Worm (Caenorhabditis elegans) whole organism, young adult: Measurements from ENCODE around the gene B0250.5.

Experiments used
- attf-6 ChIP-seq: fragments of 200-800 bp; sonication (Bioruptor generic); IDR thresholded peaks from 2 replicates; pipeline ENCODE4 v1.3.6; 2022; ENCODE audit warnings: missing genetic modification reagents, missing genetic modification characterization, missing compliant biosample characterization
- bed-2 ChIP-seq: fragments of 200-800 bp; sonication (Bioruptor generic); IDR thresholded peaks from 2 replicates; pipeline ENCODE4 v1.3.6; 2022; ENCODE audit warnings: missing genetic modification reagents, missing genetic modification characterization, missing compliant biosample characterization
- die-1 ChIP-seq: sonication (generic microtip); optimal IDR thresholded peaks from 2 replicates; lab custom pipeline; 2016; ENCODE audit warnings: missing genotype, mild to moderate bottlenecking, missing genetic modification characterization, missing compliant biosample characterization
- lag-1 ChIP-seq: fragments of 200-800 bp; sonication (Bioruptor generic); IDR thresholded peaks from 2 replicates; pipeline ENCODE4 v1.3.6; 2022; ENCODE audit warnings: missing genetic modification reagents, missing genetic modification characterization, missing compliant biosample characterization
- madf-3 ChIP-seq: fragments of 200-800 bp; sonication (Bioruptor generic); IDR thresholded peaks from 2 replicates; pipeline ENCODE4 v1.3.6; 2022; ENCODE audit warnings: missing genetic modification reagents, missing genetic modification characterization, missing compliant biosample characterization
- madf-8 ChIP-seq: fragments of 200-800 bp; sonication (Bioruptor generic); conservative IDR thresholded peaks from 2 replicates; pipeline ENCODE4 v1.3.6; 2022; ENCODE audit warnings: missing genetic modification reagents, missing genetic modification characterization, missing compliant biosample characterization
- mcd-1 ChIP-seq: fragments of 200-800 bp; sonication (Bioruptor generic); IDR thresholded peaks from 2 replicates; pipeline ENCODE4 v1.3.6; 2022; ENCODE audit warnings: missing genetic modification reagents, missing genetic modification characterization, missing compliant biosample characterization
- mes-4 ChIP-seq: sonication (generic microtip); optimal IDR thresholded peaks from 2 replicates; lab custom pipeline; 2016; ENCODE audit warnings: missing genotype, missing genetic modification characterization, missing compliant biosample characterization
- nfya-1 ChIP-seq: sonication (generic microtip); optimal IDR thresholded peaks from 2 replicates; lab custom pipeline; 2017; ENCODE audit warnings: antibody characterized with exemption, missing compliant biosample characterization, missing genetic modification characterization, borderline replicate concordance; ENCODE audit not compliant: insufficient read depth
- sdz-38 ChIP-seq: sonication (generic microtip); optimal IDR thresholded peaks from 2 replicates; lab custom pipeline; 2016; ENCODE audit warnings: missing genotype, missing genetic modification characterization, missing compliant biosample characterization
- snpc-4 ChIP-seq, 5 experiments: fragments of 150-350 bp in 1 of 5; sonication (generic microtip) in 4 of 5; optimal IDR thresholded peaks; 2 replicates each; lab custom pipeline; 2014 to 2018; ENCODE audit warnings: missing genetic modification characterization in 5 of 5, missing biosample characterization in 3 of 5, antibody characterized with exemption in 2 of 5, mild to moderate bottlenecking in 2 of 5, missing compliant biosample characterization in 2 of 5, missing genotype in 2 of 5, moderate library complexity in 2 of 5, missing genetic modification reagents in 1 of 5
- xnd-1 ChIP-seq: sonication (generic microtip); optimal IDR thresholded peaks from 2 replicates; lab custom pipeline; 2016; ENCODE audit warnings: missing genotype, missing genetic modification reagents, missing genetic modification characterization, missing compliant biosample characterization
- zim-3 ChIP-seq: sonication (generic microtip); optimal IDR thresholded peaks from 2 replicates; lab custom pipeline; 2017; ENCODE audit warnings: mild to moderate bottlenecking, missing genetic modification characterization, moderate library complexity, missing compliant biosample characterization
- ztf-26 ChIP-seq: sonication (generic microtip); optimal IDR thresholded peaks from 2 replicates; lab custom pipeline; 2017; ENCODE audit warnings: missing genetic modification characterization, missing compliant biosample characterization
- ztf-6 ChIP-seq: fragments of 200-800 bp; sonication (Bioruptor generic); IDR thresholded peaks from 2 replicates; pipeline ENCODE4 v1.3.6; 2022; ENCODE audit warnings: missing genetic modification reagents, missing genetic modification characterization, missing compliant biosample characterization

Gene B0250.5

ce11 chrV:20545742-20546141 is 52.0 kb downstream of the B0250.5 start:
- TF ChIP-seq madf-3 (GFP tag; lab: Robert Waterston, UW), result no peak
- TF ChIP-seq ztf-6 (GFP tag; lab: Robert Waterston, UW), result no peak
- TF ChIP-seq sdz-38 (tag; lab: Kevin White, UChicago), result no peak
- TF ChIP-seq attf-6, result no peak
- no peak for TF ChIP-seq xnd-1 (tag; lab: Kevin White, UChicago)
- no peak for TF ChIP-seq ztf-26 (tag; lab: Kevin White, UChicago)
- no peak for TF ChIP-seq mcd-1 (GFP tag; lab: Robert Waterston, UW)
- no peak for TF ChIP-seq zim-3 (tag; lab: Kevin White, UChicago)
- no peak for TF ChIP-seq nfya-1 (tag; lab: Kevin White, UChicago)
- no peak for TF ChIP-seq bed-2 (GFP tag; lab: Robert Waterston, UW)
- TF ChIP-seq snpc-4 (GFP tag; optimal IDR thresholded peaks at IDR 0.05; lab: Kevin White, UChicago), result no peak
- no peak for TF ChIP-seq snpc-4 (tag; optimal IDR thresholded peaks at IDR 0.05; lab: Kevin White, UChicago)
- no peak for TF ChIP-seq madf-8 (GFP tag; lab: Robert Waterston, UW)
- no peak for TF ChIP-seq lag-1 (GFP tag; lab: Robert Waterston, UW)
- no peak for TF ChIP-seq die-1 (tag; lab: Kevin White, UChicago)
- TF ChIP-seq mes-4 (tag; lab: Kevin White, UChicago), result no peak
- TF ChIP-seq, all 124 proteins: peak for 0
